Worm (Caenorhabditis elegans): ENCODE results near the gene fbxb-10.
A peak's percentile ranks its signal among the peaks of the same experiment; 100 is the strongest.

The fbxb-10 gene

ce11 chrII:1844552-1844951 is 26.4 kb upstream of the fbxb-10 start:
- TF ChIP-seq hlh-30 (tag; optimal IDR thresholded peaks at IDR 0.05; ENCODE audit: insufficient read depth) = no peak
- no peak for TF ChIP-seq vab-7 (GFP tag; IDR thresholded peaks at IDR 0.05)
- no peak for TF ChIP-seq ceh-20 (GFP tag; IDR thresholded peaks at IDR 0.05)
- TF ChIP-seq dmd-8 (GFP tag; IDR thresholded peaks at IDR 0.05) = no peak
- TF ChIP-seq zag-1 (tag; optimal IDR thresholded peaks at IDR 0.05) = no peak
- no peak for TF ChIP-seq snpc-1.2 (GFP tag; IDR thresholded peaks at IDR 0.05)

- TF ChIP-seq duxl-1 (tag; optimal IDR thresholded peaks at IDR 0.05; ENCODE audit: poor library complexity) (peak; percentile 49), set-16 (GFP tag; IDR thresholded peaks at IDR 0.05) (no peak), nhr-42 (GFP tag; IDR thresholded peaks at IDR 0.05) (no peak), php-3 (GFP tag; IDR thresholded peaks at IDR 0.05) (0 out of 2 replicates have a peak, but pooled peaks have one; percentile 29), dmd-6 (GFP tag; IDR thresholded peaks at IDR 0.05) (peak; percentile 64), mdl-1 (tag; optimal IDR thresholded peaks at IDR 0.05) (no peak), lin-15B (tag; optimal IDR thresholded peaks at IDR 0.05) (no peak), snpc-1.2 (GFP tag; IDR thresholded peaks at IDR 0.05) (no peak), hlh-30 (tag; optimal IDR thresholded peaks at IDR 0.05; ENCODE audit: insufficient read depth) (peak; percentile 33), lin-1 (GFP tag; IDR thresholded peaks at IDR 0.05) (no peak), nhr-237 (tag; optimal IDR thresholded peaks at IDR 0.05) (no peak), nhr-48 (tag; optimal IDR thresholded peaks at IDR 0.05) (no peak), unc-130 (GFP tag; optimal IDR thresholded peaks at IDR 0.05) (no peak), pha-4 (GFP tag; IDR thresholded peaks at IDR 0.05) (no peak), pha-4 (tag; optimal IDR thresholded peaks at IDR 0.05) (no peak), nhr-102 (tag; optimal IDR thresholded peaks at IDR 0.05) (no peak), lin-29 (GFP tag; IDR thresholded peaks at IDR 0.05) (no peak), spr-1 (tag; optimal IDR thresholded peaks at IDR 0.05) (no peak), aly-2 (tag; optimal IDR thresholded peaks at IDR 0.05) (no peak), mxl-2 (GFP tag; conservative IDR thresholded peaks at IDR 0.05) (no peak), sdz-12 (GFP tag; optimal IDR thresholded peaks at IDR 0.05) (no peak), attf-4 (tag; optimal IDR thresholded peaks at IDR 0.05) (no peak), ctbp-1 (GFP tag; IDR thresholded peaks at IDR 0.05) (no peak), Y105C5A.15 (GFP tag; IDR thresholded peaks at IDR 0.05) (no peak), nhr-28 (tag; optimal IDR thresholded peaks at IDR 0.05) (peak; percentile 82), unc-62 (GFP tag; optimal IDR thresholded peaks at IDR 0.05 in 1 of 2) (no peak), unc-62 (tag; optimal IDR thresholded peaks at IDR 0.05) (no peak), nhr-111 (GFP tag; optimal IDR thresholded peaks at IDR 0.05) (no peak), arid-1 (GFP tag; conservative IDR thresholded peaks at IDR 0.05) (no peak), madf-5 (GFP tag; IDR thresholded peaks at IDR 0.05) (no peak), hmg-1.1 (GFP tag; IDR thresholded peaks at IDR 0.05) (no peak), ceh-62 (tag; optimal IDR thresholded peaks at IDR 0.05) (no peak), ceh-44 (GFP tag; IDR thresholded peaks at IDR 0.05) (no peak), T20F7.1 (GFP tag; optimal IDR thresholded peaks at IDR 0.05) (no peak), lsy-2 (tag; optimal IDR thresholded peaks at IDR 0.05) (no peak), ces-1 (GFP tag; optimal IDR thresholded peaks at IDR 0.05) (no peak), Y5F2A.4 (GFP tag; optimal IDR thresholded peaks at IDR 0.05) (no peak), daf-19 (GFP tag; conservative IDR thresholded peaks at IDR 0.05) (no peak), dve-1 (tag; optimal IDR thresholded peaks at IDR 0.05; ENCODE audit: insufficient read depth) (peak; percentile 58), nhr-25 (tag; optimal IDR thresholded peaks at IDR 0.05; ENCODE audit: borderline replicate concordance, insufficient read depth) (no peak), mep-1 (tag; optimal IDR thresholded peaks at IDR 0.05) (no peak), fos-1 (tag; optimal IDR thresholded peaks at IDR 0.05) (no peak), zag-1 (tag; optimal IDR thresholded peaks at IDR 0.05) (no peak), daf-16 (GFP tag; optimal IDR thresholded peaks at IDR 0.05) (no peak), daf-16 (tag; optimal IDR thresholded peaks at IDR 0.05) (peak; percentile 96), snpc-4 (tag; optimal IDR thresholded peaks at IDR 0.05) (no peak), D1046.2 (GFP tag; IDR thresholded peaks at IDR 0.05) (no peak)
Observed at ce11 chrII:1842894-1843293, 24.7 kb upstream of the fbxb-10 start, which contains the start of the genes C52E2.5 and C52E2.4. TSS of gene C52E2.5 (minus strand) at chrII:1842936. TSS of gene C52E2.4 (plus strand) at chrII:1843145.
